Worm (Caenorhabditis elegans): Measurements from ENCODE around the gene ZK930.7.

DNA sequence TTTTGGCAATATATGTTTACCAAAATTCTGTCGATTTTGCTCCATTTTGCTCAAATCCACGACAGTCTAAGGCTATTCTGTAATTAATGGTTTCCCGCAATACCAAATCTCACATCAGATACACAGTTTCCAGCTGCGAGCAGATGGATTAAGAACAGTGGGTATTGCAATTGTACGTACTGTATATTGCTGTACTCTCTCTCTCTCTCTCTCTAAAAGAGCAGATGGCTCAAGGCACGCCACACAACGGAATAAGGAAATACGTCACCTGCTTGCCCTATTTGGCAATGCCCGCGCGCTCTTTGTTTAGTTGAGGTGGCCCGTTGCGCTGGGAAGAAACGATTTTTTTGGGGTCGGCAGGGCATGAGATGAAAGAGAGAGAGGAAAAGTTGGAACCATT lies 23.8 kb upstream of the ZK930.7 start:
- no peak for TF ChIP-seq lir-3 (tag; optimal IDR thresholded peaks at IDR 0.05)
- TF ChIP-seq ztf-11 (tag; optimal IDR thresholded peaks at IDR 0.05): no peak
- TF ChIP-seq fkh-10 (GFP tag; optimal IDR thresholded peaks at IDR 0.05): no peak
- TF ChIP-seq unc-39 (tag; optimal IDR thresholded peaks at IDR 0.05): no peak
- TF ChIP-seq ceh-82 (tag; optimal IDR thresholded peaks at IDR 0.05): no peak
- TF ChIP-seq aha-1 (tag): no peak
- no peak for TF ChIP-seq ZK337.2 (GFP tag; IDR thresholded peaks at IDR 0.05)
- TF ChIP-seq dmd-9 (GFP tag; IDR thresholded peaks at IDR 0.05): no peak
- no peak for TF ChIP-seq pha-4 (GFP tag; IDR thresholded peaks at IDR 0.05)
- no peak for TF ChIP-seq pha-4 (tag; optimal IDR thresholded peaks at IDR 0.05)
- no peak for TF ChIP-seq fos-1 (tag; optimal IDR thresholded peaks at IDR 0.05)
- TF ChIP-seq snpc-4 (tag; optimal IDR thresholded peaks at IDR 0.05): no peak

Data from whole organism, L4 larva.